Fruit fly (Drosophila melanogaster): ENCODE results near the gene msd5.

DNA sequence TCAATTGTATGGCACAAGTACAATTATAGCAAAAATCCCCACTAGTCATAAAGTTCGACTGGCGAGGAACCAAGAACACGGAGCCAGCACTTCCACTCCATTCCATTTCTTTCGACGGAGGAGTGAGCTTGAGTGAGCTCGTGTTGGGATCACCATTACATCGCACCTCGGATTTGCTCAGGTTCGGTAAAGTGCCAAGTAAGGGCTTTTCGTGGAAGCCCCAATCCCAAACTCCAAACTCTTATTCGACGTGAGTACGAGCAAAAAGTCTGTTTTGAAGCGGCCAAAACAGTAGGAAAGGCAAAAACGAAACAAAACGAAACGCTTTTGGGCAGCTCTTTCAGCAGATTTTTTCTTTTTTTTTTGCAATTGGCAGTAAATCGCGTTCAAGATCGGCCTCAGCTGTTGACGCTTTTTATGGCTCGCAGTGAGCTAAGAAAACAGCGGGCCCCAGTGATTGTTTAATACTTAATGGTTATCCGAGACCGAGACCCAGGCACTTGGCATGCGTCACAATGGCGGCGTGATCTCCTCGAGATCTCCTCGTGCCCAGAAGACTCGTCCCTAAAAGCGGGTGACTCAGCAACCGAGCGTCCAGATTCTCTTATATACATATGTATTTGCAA, 11.9 kb downstream of the msd5 start:
- TF ChIP-seq psq (GFP tag; optimal IDR thresholded peaks at IDR 0.05) (no peak), CG17802 (tag; optimal IDR thresholded peaks at IDR 0.05) (no peak), CG11093 (GFP tag; IDR thresholded peaks at IDR 0.05) (no peak), CG8281 (tag; optimal IDR thresholded peaks at IDR 0.05) (no peak), CG14667 (GFP tag; IDR thresholded peaks at IDR 0.05) (no peak)

Data from whole organism, embryonic.